Fruit fly (Drosophila melanogaster): ENCODE results near the gene CG33235.

DNA sequence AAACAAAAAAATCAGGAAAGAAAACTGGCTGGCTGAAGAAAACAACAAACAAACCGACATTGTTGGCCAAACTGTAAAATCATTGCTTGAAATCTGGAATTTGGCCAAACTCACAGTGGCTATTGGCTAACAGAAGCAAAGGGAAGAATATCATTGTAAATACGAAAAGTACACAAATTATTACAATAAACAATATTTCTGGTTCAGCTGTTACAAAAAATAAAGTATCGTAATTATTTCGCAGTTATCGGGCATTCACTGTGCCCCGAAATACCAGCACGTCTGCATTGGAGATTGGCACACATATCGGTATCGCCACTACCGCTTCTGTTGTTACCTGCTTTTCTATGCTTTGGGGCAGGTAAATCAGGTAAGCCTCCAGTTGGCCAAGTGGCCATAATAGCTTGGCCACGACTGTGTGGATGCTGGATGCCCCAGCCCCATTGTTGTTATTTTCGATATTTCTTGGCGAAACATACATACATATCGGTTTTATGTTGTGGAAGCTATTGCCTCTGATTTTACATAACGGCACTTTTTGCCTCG is 40.3 kb downstream of the CG33235 start:
- TF ChIP-seq CG8478 (optimal IDR thresholded peaks at IDR 0.05), result no peak
- TF ChIP-seq CTCF (optimal IDR thresholded peaks at IDR 0.05), result no peak
